Worm (Caenorhabditis elegans) whole organism, midembryonic: Measurements from ENCODE around the gene gcy-33.

Source experiments
- T22C8.4 ChIP-seq: fragments of 200-800 bp; sonication (Bioruptor generic); IDR thresholded peaks from 2 replicates; pipeline ENCODE4 v1.3.6; 2022; ENCODE audit warnings: missing genetic modification characterization, missing compliant biosample characterization
- cog-1 ChIP-seq: sonication (generic microtip); optimal IDR thresholded peaks from 2 replicates; lab custom pipeline; 2016; ENCODE audit warnings: missing genetic modification characterization, missing compliant biosample characterization
- flt-1 ChIP-seq: fragments of 200-800 bp; sonication (Bioruptor generic); IDR thresholded peaks from 2 replicates; pipeline ENCODE4 v1.3.6; 2022; ENCODE audit warnings: missing genetic modification characterization, missing compliant biosample characterization
- klf-2 ChIP-seq: fragments of 200-800 bp; sonication (Bioruptor generic); conservative IDR thresholded peaks from 2 replicates; pipeline ENCODE4 v1.3.6; 2022; ENCODE audit warnings: missing genetic modification reagents, missing genetic modification characterization, missing compliant biosample characterization
- med-1 ChIP-seq: sonication (generic microtip); optimal IDR thresholded peaks from 2 replicates; lab custom pipeline; 2017; ENCODE audit warnings: missing genetic modification characterization, mild to moderate bottlenecking, missing compliant biosample characterization, antibody characterized with exemption, missing genetic modification reagents; ENCODE audit not compliant: insufficient read depth
- ref-1 ChIP-seq: fragments of 200-800 bp; sonication (Bioruptor generic); conservative IDR thresholded peaks from 2 replicates; pipeline ENCODE4 v1.3.6; 2022; ENCODE audit warnings: missing genetic modification reagents, missing genetic modification characterization, missing compliant biosample characterization
- tab-1 ChIP-seq: fragments of 200-800 bp; sonication (Bioruptor generic); IDR thresholded peaks from 2 replicates; pipeline ENCODE4 v1.3.6; 2022; ENCODE audit warnings: missing genetic modification characterization, missing compliant biosample characterization
- ztf-23 ChIP-seq: fragments of 200-800 bp; sonication (Bioruptor generic); IDR thresholded peaks from 2 replicates; pipeline ENCODE4 v1.3.6; 2022; ENCODE audit warnings: missing genetic modification reagents, missing genetic modification characterization, missing compliant biosample characterization
- ztf-29 ChIP-seq: fragments of 200-800 bp; sonication (Bioruptor generic); IDR thresholded peaks from 2 replicates; pipeline ENCODE4 v1.3.6; 2022; ENCODE audit warnings: missing genetic modification reagents, missing genetic modification characterization, missing compliant biosample characterization

The gcy-33 gene

DNA sequence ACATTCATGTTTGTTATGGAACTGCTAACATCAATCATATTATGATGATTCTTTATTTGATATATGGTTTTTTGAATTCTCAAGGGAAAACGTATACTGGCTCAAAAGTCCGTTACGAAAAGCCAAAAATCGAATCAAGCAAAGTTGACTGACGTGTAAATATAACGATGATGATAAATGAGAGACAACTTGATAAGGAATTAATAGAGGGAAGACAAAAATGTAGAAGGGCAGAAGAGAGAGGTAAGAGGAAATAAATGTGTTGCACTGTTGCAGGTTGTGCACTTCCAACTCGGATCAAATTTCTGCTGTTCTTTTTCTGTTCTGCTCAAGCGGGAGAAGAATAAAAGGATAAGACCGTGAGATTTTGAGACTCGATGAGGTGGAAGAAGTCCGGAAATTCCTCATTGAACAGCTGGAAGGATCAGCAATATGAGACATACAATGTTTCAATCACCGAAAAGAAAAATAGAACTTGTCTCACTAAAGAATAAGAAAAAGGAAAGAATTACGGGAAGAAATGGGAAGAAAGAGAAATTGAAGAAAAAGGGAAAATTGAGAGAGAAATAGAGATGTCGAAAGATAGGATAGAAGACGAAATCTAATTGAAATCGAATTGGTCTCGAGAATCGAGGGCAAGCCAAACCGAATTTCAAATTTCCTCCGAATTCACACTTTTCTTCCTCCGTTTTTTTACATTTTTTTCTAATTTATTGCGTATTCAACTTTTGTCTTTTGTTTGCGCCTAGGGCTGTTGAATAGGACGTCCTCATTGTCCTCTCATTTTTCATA is 15.3 kb downstream of the gcy-33 start:
- TF ChIP-seq flt-1 (GFP tag; lab: Robert Waterston, UW) = no peak
- no peak for TF ChIP-seq med-1 (GFP tag; lab: Kevin White, UChicago)
- no peak for TF ChIP-seq tab-1 (GFP tag; lab: Robert Waterston, UW)
- TF ChIP-seq ztf-29 (GFP tag; lab: Robert Waterston, UW) = no peak
- no peak for TF ChIP-seq klf-2 (GFP tag; lab: Robert Waterston, UW)
- no peak for TF ChIP-seq ref-1 (GFP tag; lab: Robert Waterston, UW)
- TF ChIP-seq T22C8.4 (GFP tag; lab: Robert Waterston, UW) = no peak
- no peak for TF ChIP-seq cog-1 (tag; lab: Kevin White, UChicago)
- no peak for TF ChIP-seq ztf-23

DNA sequence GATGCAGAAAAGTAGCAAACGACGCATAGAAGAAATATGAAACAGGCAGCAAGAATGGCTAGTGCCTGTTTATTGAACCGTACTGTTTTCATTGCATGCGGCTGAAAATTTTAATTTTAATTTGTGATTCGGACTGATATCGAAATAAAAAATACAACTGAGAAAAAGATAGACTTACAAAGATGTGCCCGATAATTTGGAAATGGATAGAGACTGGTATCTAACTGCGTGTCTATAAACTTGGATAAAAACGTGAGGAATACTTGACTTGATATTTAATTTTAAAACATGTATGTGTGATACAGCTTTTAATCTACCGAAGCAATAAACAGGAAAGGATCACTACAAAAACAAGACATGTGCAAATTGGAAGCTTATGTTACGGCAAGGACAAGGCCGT is 16.2 kb downstream of the gcy-33 start, which contains the start of gene mans-2:
mans-2 (minus strand) TSS at position 101 of the 400 bp plus-strand sequence.
- TF ChIP-seq cog-1 (tag; lab: Kevin White, UChicago) = no peak
- no peak for TF ChIP-seq ref-1 (GFP tag; lab: Robert Waterston, UW)
- no peak for TF ChIP-seq ztf-29 (GFP tag; lab: Robert Waterston, UW)
- TF ChIP-seq med-1 (GFP tag; lab: Kevin White, UChicago) = no peak
- TF ChIP-seq tab-1 (GFP tag; lab: Robert Waterston, UW) = no peak
- TF ChIP-seq ztf-23 = no peak
- no peak for TF ChIP-seq klf-2 (GFP tag; lab: Robert Waterston, UW)
- no peak for TF ChIP-seq T22C8.4 (GFP tag; lab: Robert Waterston, UW)
- TF ChIP-seq flt-1 (GFP tag; lab: Robert Waterston, UW) = no peak

DNA sequence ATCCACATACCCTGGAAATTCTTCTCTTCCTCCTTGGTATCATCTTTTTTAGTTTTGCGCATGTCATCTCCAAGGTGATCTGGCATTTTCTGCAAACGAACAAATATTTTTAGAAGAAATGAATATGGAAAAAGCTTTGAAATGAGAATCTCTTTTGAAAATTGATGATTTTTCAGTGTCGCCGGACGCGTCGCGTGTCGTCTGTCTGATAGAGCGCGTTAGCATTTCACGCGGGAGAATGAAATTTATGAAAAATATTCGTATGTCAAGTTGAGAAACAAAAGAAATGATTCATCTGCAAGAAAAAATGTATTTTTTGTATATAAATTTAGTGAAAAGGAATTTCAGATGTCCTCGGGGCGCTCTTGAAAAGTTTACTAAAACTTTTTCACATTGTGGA is 19.3 kb downstream of the gcy-33 start, which contains the start of gene rpt-1:
rpt-1 (minus strand) TSS at position 89 of the 400 bp plus-strand sequence.
- 0 out of 2 replicates have a peak, but pooled peaks have one; percentile 26 for TF ChIP-seq flt-1 (GFP tag; lab: Robert Waterston, UW)
- TF ChIP-seq ztf-23 = no peak

DNA sequence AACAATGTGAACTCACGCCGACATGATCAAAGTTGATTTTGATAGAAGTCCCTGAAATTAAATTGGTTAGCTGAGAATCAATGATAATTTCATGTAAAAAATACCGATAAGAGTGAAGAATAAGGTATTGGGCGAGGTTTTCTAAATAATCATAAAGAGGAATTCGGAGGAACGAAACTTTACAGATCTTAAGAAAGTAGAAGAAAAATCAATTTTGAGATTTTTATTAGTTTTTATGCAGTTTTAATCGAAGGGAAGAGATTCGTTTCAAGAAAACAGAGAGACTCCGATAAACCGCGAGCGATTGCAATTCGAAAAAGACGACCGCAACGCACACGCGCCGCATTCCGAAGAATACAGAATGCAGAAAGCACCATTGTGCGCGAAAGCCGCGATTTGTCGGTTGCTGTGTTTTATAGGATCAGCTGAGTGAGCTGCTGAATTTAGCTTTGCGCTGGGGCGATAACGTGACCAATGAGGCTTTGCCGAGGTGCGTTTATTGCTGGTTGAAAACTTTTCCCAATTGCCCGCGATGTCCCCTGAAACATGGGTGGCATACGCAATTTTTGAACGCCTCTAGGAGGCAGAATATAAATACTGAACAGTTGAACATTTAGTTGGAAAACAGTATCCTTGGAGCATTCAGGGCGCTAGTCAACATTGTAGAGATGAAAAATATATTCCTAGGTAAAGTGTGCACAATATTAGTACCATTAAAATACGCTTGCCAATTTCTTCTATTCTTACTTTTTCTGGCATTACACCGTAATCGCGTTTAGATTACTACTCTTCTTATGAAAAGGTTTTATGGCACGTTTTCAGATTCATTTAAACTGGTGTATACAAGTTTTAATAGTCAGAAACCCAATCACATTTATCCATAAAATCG is 21.7 kb downstream of the gcy-33 start, which contains the start of gene snr-4:
snr-4 (minus strand) TSS at position 51 of the 889 bp plus-strand sequence.
- TF ChIP-seq ztf-29 (GFP tag; lab: Robert Waterston, UW) = peak; percentile 94
- TF ChIP-seq cog-1 (tag; lab: Kevin White, UChicago) = peak; percentile 28
- TF ChIP-seq klf-2 (GFP tag; lab: Robert Waterston, UW) = no peak
- no peak for TF ChIP-seq med-1 (GFP tag; lab: Kevin White, UChicago)
- TF ChIP-seq ref-1 (GFP tag; lab: Robert Waterston, UW) = peak; percentile 41; the same call in 1 of the 2 replicates
- TF ChIP-seq tab-1 (GFP tag; lab: Robert Waterston, UW) = 0 out of 2 replicates have a peak, but pooled peaks have one; percentile 72
- TF ChIP-seq T22C8.4 (GFP tag; lab: Robert Waterston, UW) = no peak
- peak; percentile 87 for TF ChIP-seq flt-1 (GFP tag; lab: Robert Waterston, UW)
- TF ChIP-seq ztf-23 = peak; percentile 75; the same call in 1 of the 2 replicates

ce11 chrV:11978179-11978578 is 23.4 kb downstream of the gcy-33 start, which contains the start of gene mif-2:
TSS of gene mif-2 (minus strand) at chrV:11978459.
- no peak for TF ChIP-seq cog-1 (tag; lab: Kevin White, UChicago)
- no peak for TF ChIP-seq klf-2 (GFP tag; lab: Robert Waterston, UW)
- no peak for TF ChIP-seq tab-1 (GFP tag; lab: Robert Waterston, UW)
- TF ChIP-seq ref-1 (GFP tag; lab: Robert Waterston, UW) = no peak
- TF ChIP-seq med-1 (GFP tag; lab: Kevin White, UChicago) = no peak
- TF ChIP-seq ztf-23 = no peak
- no peak for TF ChIP-seq ztf-29 (GFP tag; lab: Robert Waterston, UW)
- no peak for TF ChIP-seq flt-1 (GFP tag; lab: Robert Waterston, UW)
- TF ChIP-seq T22C8.4 (GFP tag; lab: Robert Waterston, UW) = no peak

DNA sequence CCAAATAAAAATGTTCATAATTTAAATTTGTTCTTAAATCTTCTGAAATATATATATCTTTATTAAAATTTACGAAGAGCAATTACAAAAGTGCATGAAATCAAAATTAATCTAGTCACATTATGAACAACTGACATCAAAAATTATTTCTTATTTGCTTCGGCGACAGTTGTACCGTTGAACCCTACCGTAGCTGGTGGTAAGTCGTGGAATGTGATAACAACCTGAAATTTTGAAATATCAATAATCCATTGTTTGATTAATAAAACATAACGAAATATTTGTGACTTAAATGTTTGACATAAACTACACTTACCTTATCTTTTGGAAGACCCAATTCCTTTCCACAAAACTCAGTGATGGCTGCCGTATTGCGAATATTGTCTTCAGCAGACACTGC is 24.9 kb downstream of the gcy-33 start:
- TF ChIP-seq cog-1 (tag; lab: Kevin White, UChicago) (no peak), ref-1 (GFP tag; lab: Robert Waterston, UW) (no peak), med-1 (GFP tag; lab: Kevin White, UChicago) (no peak), T22C8.4 (GFP tag; lab: Robert Waterston, UW) (no peak), ztf-29 (GFP tag; lab: Robert Waterston, UW) (no peak), flt-1 (GFP tag; lab: Robert Waterston, UW) (no peak), ztf-23 (no peak), klf-2 (GFP tag; lab: Robert Waterston, UW) (no peak), tab-1 (GFP tag; lab: Robert Waterston, UW) (no peak)

DNA sequence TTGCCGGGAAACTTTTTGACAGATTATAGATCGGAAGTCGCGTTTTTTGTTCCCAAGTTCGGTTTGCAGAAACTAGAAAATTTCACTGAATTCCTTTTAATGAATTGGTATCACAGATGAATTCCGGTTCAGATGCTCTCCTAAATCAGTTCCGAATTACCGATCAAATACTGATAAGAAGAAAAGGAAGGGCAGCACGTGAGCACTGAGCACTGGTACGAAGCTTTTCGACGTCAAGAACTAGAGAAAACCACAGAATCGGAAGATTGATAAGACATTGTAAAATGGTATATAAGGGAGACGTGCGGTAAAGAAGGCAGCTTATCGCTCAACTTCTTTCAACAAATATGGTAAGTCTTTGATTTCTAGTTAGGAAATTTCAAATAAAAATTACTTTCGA is 26.4 kb downstream of the gcy-33 start, which contains the start of gene cpr-1:
cpr-1 (plus strand) TSS at position 319 of the 400 bp plus-strand sequence.
- TF ChIP-seq cog-1 (tag; lab: Kevin White, UChicago) (no peak), ztf-29 (GFP tag; lab: Robert Waterston, UW) (no peak), T22C8.4 (GFP tag; lab: Robert Waterston, UW) (no peak), flt-1 (GFP tag; lab: Robert Waterston, UW) (no peak), klf-2 (GFP tag; lab: Robert Waterston, UW) (no peak)

- TF ChIP-seq tab-1 (GFP tag; lab: Robert Waterston, UW) (no peak), ref-1 (GFP tag; lab: Robert Waterston, UW) (no peak)
These were observed 36.9 kb downstream of the gcy-33 start, which contains the start of gene F58H1.7 for ce11 chrV:11964723-11965122. TSS of gene F58H1.7 (minus strand) at chrV:11964823.
